Fruit fly (Drosophila melanogaster): ENCODE results near the gene Or85f.

Gene Or85f

dm6 chr3R:9424061-9424665 is 26.2 kb downstream of the Or85f start:
- TF ChIP-seq CG9876 (GFP tag; optimal IDR thresholded peaks at IDR 0.05) (no peak), Dfd (GFP tag; optimal IDR thresholded peaks at IDR 0.05) (no peak), CrebB (tag; optimal IDR thresholded peaks at IDR 0.05) (no peak), sisA (GFP tag; IDR thresholded peaks at IDR 0.05) (no peak), Poxn (GFP tag; IDR thresholded peaks at IDR 0.05) (no peak), Dbx (GFP tag; IDR thresholded peaks at IDR 0.05) (no peak), Ets97D (GFP tag; optimal IDR thresholded peaks at IDR 0.05) (no peak), CG11085 (GFP tag; IDR thresholded peaks at IDR 0.05) (no peak), CG16813 (GFP tag; IDR thresholded peaks at IDR 0.05; ENCODE audit: partially characterized antibody) (no peak), CG12769 (tag; optimal IDR thresholded peaks at IDR 0.05) (peak; percentile 63), Scr (GFP tag; IDR thresholded peaks at IDR 0.05; ENCODE audit: partially characterized antibody) (no peak), Six4 (GFP tag; optimal IDR thresholded peaks at IDR 0.05) (no peak), gt (GFP tag; IDR thresholded peaks at IDR 0.05) (no peak), CG4617 (GFP tag; optimal IDR thresholded peaks at IDR 0.05; ENCODE audit: borderline replicate concordance) (no peak), phol (tag; optimal IDR thresholded peaks at IDR 0.05) (no peak), NC2α (GFP tag; optimal IDR thresholded peaks at IDR 0.05) (no peak), CG6654 (GFP tag; optimal IDR thresholded peaks at IDR 0.05) (no peak), CG4360 (GFP tag; IDR thresholded peaks at IDR 0.05) (peak; percentile 32; the same call in 1 of the 2 replicates), crc (GFP tag; optimal IDR thresholded peaks at IDR 0.05) (no peak), ci (GFP tag; IDR thresholded peaks at IDR 0.05) (peak; percentile 13; the same call in 1 of the 3 replicates), CG4730 (GFP tag; IDR thresholded peaks at IDR 0.05) (0 out of 2 replicates have a peak, but pooled peaks have one; percentile 30), CG6175 (GFP tag; IDR thresholded peaks at IDR 0.05) (0 out of 3 replicates have a peak, but pooled peaks have one; percentile 49), CG1529 (GFP tag; optimal IDR thresholded peaks at IDR 0.05) (no peak), CG6254 (GFP tag; optimal IDR thresholded peaks at IDR 0.05) (no peak), chn (GFP tag; optimal IDR thresholded peaks at IDR 0.05) (no peak), CG33213 (GFP tag; optimal IDR thresholded peaks at IDR 0.05) (no peak), CG8924 (tag; optimal IDR thresholded peaks at IDR 0.05) (no peak), CG17612 (GFP tag; IDR thresholded peaks at IDR 0.05) (no peak), jing (GFP tag; optimal IDR thresholded peaks at IDR 0.05) (no peak), Nf-YB (GFP tag; optimal IDR thresholded peaks at IDR 0.05) (no peak), H15 (GFP tag; IDR thresholded peaks at IDR 0.05) (no peak), onecut (GFP tag; IDR thresholded peaks at IDR 0.05) (no peak), crp (GFP tag; optimal IDR thresholded peaks at IDR 0.05) (no peak), CG4820 (GFP tag; optimal IDR thresholded peaks at IDR 0.05) (no peak), Deaf1 (tag; optimal IDR thresholded peaks at IDR 0.05) (no peak), CG3065 (GFP tag; optimal IDR thresholded peaks at IDR 0.05) (no peak), Hand (GFP tag; optimal IDR thresholded peaks at IDR 0.05) (no peak), h (optimal IDR thresholded peaks at IDR 0.05) (no peak), HLHmδ (GFP tag; optimal IDR thresholded peaks at IDR 0.05) (no peak), H2.0 (GFP tag; IDR thresholded peaks at IDR 0.05) (no peak), Bdp1 (GFP tag; optimal IDR thresholded peaks at IDR 0.05) (no peak), Med (GFP tag) (peak; percentile 64), CG9609 (GFP tag; optimal IDR thresholded peaks at IDR 0.05) (no peak), pita (GFP tag; optimal IDR thresholded peaks at IDR 0.05) (no peak), ham (GFP tag; IDR thresholded peaks at IDR 0.05) (no peak), CG4854 (GFP tag; optimal IDR thresholded peaks at IDR 0.05) (no peak), pzg (GFP tag; optimal IDR thresholded peaks at IDR 0.05) (no peak), unpg (GFP tag; optimal IDR thresholded peaks at IDR 0.05) (no peak), HLH4C (GFP tag; IDR thresholded peaks at IDR 0.05; ENCODE audit: partially characterized antibody) (no peak; the same call in 2 of the 3 replicates), oc (tag; optimal IDR thresholded peaks at IDR 0.05) (no peak), cato (GFP tag; optimal IDR thresholded peaks at IDR 0.05; ENCODE audit: borderline replicate concordance) (no peak)
